Worm (Caenorhabditis elegans) whole organism, mixed stage, embryonic: Measurements from ENCODE around the gene ZK829.1.

ENCODE experiments used
- M03D4.4 ChIP-seq: sonication (generic microtip); optimal IDR thresholded peaks from 2 replicates; lab custom pipeline; 2017; ENCODE audit warnings: mild to moderate bottlenecking, missing genetic modification characterization, missing compliant biosample characterization
- bed-3 ChIP-seq: fragments of 200-800 bp; sonication (Bioruptor generic); optimal IDR thresholded peaks from 3 replicates; lab custom pipeline; 2018; ENCODE audit warnings: mild to moderate bottlenecking, missing genetic modification characterization, moderate library complexity, missing compliant biosample characterization
- ceh-39 ChIP-seq: fragments of 150-350 bp; optimal IDR thresholded peaks from 2 replicates; lab custom pipeline; 2014; ENCODE audit warnings: missing biosample characterization, missing genetic modification characterization
- ceh-43 ChIP-seq: fragments of 200-800 bp; sonication (Bioruptor generic); optimal IDR thresholded peaks from 2 replicates; lab custom pipeline; 2018; ENCODE audit warnings: mild to moderate bottlenecking, missing genetic modification characterization, moderate library complexity, missing compliant biosample characterization
- ceh-83 ChIP-seq: fragments of 200-800 bp; sonication (Bioruptor generic); optimal IDR thresholded peaks from 2 replicates; lab custom pipeline; 2018; ENCODE audit warnings: mild to moderate bottlenecking, missing genetic modification characterization, missing compliant biosample characterization
- ces-1 ChIP-seq: fragments of 150-350 bp; optimal IDR thresholded peaks from 2 replicates; lab custom pipeline; 2014; ENCODE audit warnings: missing biosample characterization, missing genetic modification reagents, missing genetic modification characterization
- cnd-1 ChIP-seq: fragments of 200-800 bp; sonication (Bioruptor generic); optimal IDR thresholded peaks from 2 replicates; lab custom pipeline; 2018; ENCODE audit warnings: mild to moderate bottlenecking, missing genetic modification characterization, missing compliant biosample characterization
- drap-1 ChIP-seq: fragments of 200-800 bp; sonication (Bioruptor generic); optimal IDR thresholded peaks from 3 replicates; lab custom pipeline; 2018; ENCODE audit warnings: mild to moderate bottlenecking, missing genetic modification characterization, missing compliant biosample characterization
- elt-1 ChIP-seq: sonication (generic microtip); optimal IDR thresholded peaks from 2 replicates; lab custom pipeline; 2017; ENCODE audit warnings: missing genetic modification characterization, mild to moderate bottlenecking, missing compliant biosample characterization, antibody characterized with exemption, moderate library complexity, borderline replicate concordance; ENCODE audit not compliant: insufficient read depth
- flh-1 ChIP-seq: fragments of 200-800 bp; sonication (Bioruptor generic); optimal IDR thresholded peaks from 2 replicates; lab custom pipeline; 2018; ENCODE audit warnings: mild to moderate bottlenecking, missing genetic modification characterization, moderate library complexity, missing compliant biosample characterization
- hlh-1 ChIP-seq: fragments of 150-350 bp; optimal IDR thresholded peaks from 2 replicates; lab custom pipeline; 2014; ENCODE audit warnings: missing biosample characterization, missing genetic modification reagents, missing genetic modification characterization
- lin-13 ChIP-seq: fragments of 150-350 bp; optimal IDR thresholded peaks from 2 replicates; lab custom pipeline; 2014; ENCODE audit warnings: missing biosample characterization, missing genetic modification characterization
- lin-32 ChIP-seq: fragments of 200-800 bp; sonication (Bioruptor generic); optimal IDR thresholded peaks from 2 replicates; lab custom pipeline; 2018; ENCODE audit warnings: mild to moderate bottlenecking, missing genetic modification characterization, missing compliant biosample characterization
- lsy-2 ChIP-seq: fragments of 150-350 bp; optimal IDR thresholded peaks from 2 replicates; lab custom pipeline; 2014; ENCODE audit warnings: missing biosample characterization, missing genetic modification characterization
- mab-5 ChIP-seq: fragments of 150-350 bp; optimal IDR thresholded peaks from 2 replicates; lab custom pipeline; 2014; ENCODE audit warnings: missing biosample characterization, missing genetic modification characterization
- mep-1 ChIP-seq: fragments of 150-350 bp; optimal IDR thresholded peaks from 2 replicates; lab custom pipeline; 2017; ENCODE audit warnings: missing biosample characterization, missing genetic modification reagents, missing genetic modification characterization, inconsistent platforms
- mls-2 ChIP-seq: sonication (generic microtip); optimal IDR thresholded peaks from 2 replicates; lab custom pipeline; 2016; ENCODE audit warnings: mild to moderate bottlenecking, missing genetic modification characterization, moderate library complexity, missing compliant biosample characterization
- nhr-12 ChIP-seq: fragments of 150-350 bp; optimal IDR thresholded peaks from 2 replicates; lab custom pipeline; 2014; ENCODE audit warnings: missing biosample characterization, missing genetic modification characterization
- nhr-237 ChIP-seq: fragments of 150-350 bp; optimal IDR thresholded peaks from 2 replicates; lab custom pipeline; 2014; ENCODE audit warnings: missing biosample characterization, missing genetic modification characterization
- nhr-28 ChIP-seq: fragments of 150-350 bp; optimal IDR thresholded peaks from 2 replicates; lab custom pipeline; 2014; ENCODE audit warnings: missing biosample characterization, missing genetic modification characterization
- snpc-4 ChIP-seq: fragments of 150-350 bp; optimal IDR thresholded peaks from 2 replicates; lab custom pipeline; 2014; ENCODE audit warnings: missing biosample characterization, missing genetic modification characterization
- tbx-8 ChIP-seq: fragments of 200-800 bp; sonication (Bioruptor generic); optimal IDR thresholded peaks from 2 replicates; lab custom pipeline; 2018; ENCODE audit warnings: mild to moderate bottlenecking, missing genetic modification characterization, moderate library complexity, missing compliant biosample characterization
- unc-120 ChIP-seq: sonication (generic microtip); optimal IDR thresholded peaks from 2 replicates; lab custom pipeline; 2017; ENCODE audit warnings: missing genetic modification characterization, missing compliant biosample characterization; ENCODE audit not compliant: poor library complexity, severe bottlenecking
- unc-39 ChIP-seq: fragments of 150-350 bp; optimal IDR thresholded peaks from 2 replicates; lab custom pipeline; 2014; ENCODE audit warnings: missing biosample characterization, missing genetic modification characterization
- zip-8 ChIP-seq: fragments of 150-350 bp; optimal IDR thresholded peaks from 2 replicates; lab custom pipeline; 2014; ENCODE audit warnings: missing biosample characterization, missing genetic modification characterization
- ztf-11 ChIP-seq: fragments of 150-350 bp; optimal IDR thresholded peaks from 2 replicates; lab custom pipeline; 2014; ENCODE audit warnings: missing biosample characterization, missing genetic modification characterization

Gene ZK829.1

ce11 chrIV:11893336-11893735, 48.9 kb downstream of the ZK829.1 start:
- TF ChIP-seq flh-1 (GFP tag; lab: Kevin White, UChicago) (no peak), mab-5 (tag; lab: Kevin White, UChicago) (no peak), cnd-1 (tag; lab: Kevin White, UChicago) (no peak), ceh-43 (no peak), ces-1 (GFP tag; lab: Kevin White, UChicago) (no peak), lin-13 (tag; lab: Kevin White, UChicago) (no peak), unc-120 (tag; lab: Kevin White, UChicago) (no peak), M03D4.4 (tag; lab: Kevin White, UChicago) (no peak), mep-1 (tag; lab: Kevin White, UChicago) (no peak), nhr-237 (tag; lab: Kevin White, UChicago) (no peak), bed-3 (GFP tag; lab: Kevin White, UChicago) (no peak), zip-8 (tag; lab: Kevin White, UChicago) (no peak), ceh-83 (GFP tag; lab: Kevin White, UChicago) (no peak), hlh-1 (no peak), mls-2 (tag; lab: Kevin White, UChicago) (no peak), drap-1 (GFP tag; lab: Kevin White, UChicago) (no peak), nhr-12 (no peak)

- no peak for TF ChIP-seq ceh-39 (tag; lab: Kevin White, UChicago)
- TF ChIP-seq lin-32 (GFP tag; lab: Kevin White, UChicago) = no peak
- no peak for TF ChIP-seq nhr-28 (tag; lab: Kevin White, UChicago)
- TF ChIP-seq elt-1 (tag; lab: Kevin White, UChicago) = no peak
- no peak for TF ChIP-seq ztf-11
- TF ChIP-seq unc-39 (tag; lab: Kevin White, UChicago) = no peak
- TF ChIP-seq lsy-2 (tag; lab: Kevin White, UChicago) = no peak
- no peak for TF ChIP-seq nhr-12
- TF ChIP-seq tbx-8 (GFP tag; lab: Kevin White, UChicago) = no peak
- no peak for TF ChIP-seq hlh-1
- no peak for TF ChIP-seq mab-5 (tag; lab: Kevin White, UChicago)
- no peak for TF ChIP-seq snpc-4 (tag; lab: Kevin White, UChicago)
Observed at ce11 chrIV:11892545-11892944, 49.7 kb downstream of the ZK829.1 start.
